Fruit fly (Drosophila melanogaster) whole organism, prepupa: Measurements from ENCODE around the gene Polr3D.

Source experiments
- Blimp-1 ChIP-seq: fragments of 200-800 bp; sonication (Bioruptor generic); optimal IDR thresholded peaks from 3 replicates; lab custom pipeline; 2017; ENCODE audit warnings: missing biosample characterization, missing genetic modification characterization, mild to moderate bottlenecking, moderate library complexity, missing genetic modification reagents
- CG10631 ChIP-seq: fragments of 200-800 bp; sonication (Bioruptor generic); optimal IDR thresholded peaks from 2 replicates; lab custom pipeline; 2016; ENCODE audit warnings: missing biosample characterization, missing genetic modification characterization
- CG11762 ChIP-seq: fragments of 200-800 bp; sonication (Bioruptor generic); optimal IDR thresholded peaks from 3 replicates; lab custom pipeline; 2016; ENCODE audit warnings: missing biosample characterization, missing genetic modification characterization; ENCODE audit not compliant: insufficient read depth
- CG11902 ChIP-seq: fragments of 200-800 bp; sonication (Bioruptor generic); optimal IDR thresholded peaks from 3 replicates; lab custom pipeline; 2016; ENCODE audit warnings: missing biosample characterization, missing genetic modification characterization
- CG15336 ChIP-seq: fragments of 200-800 bp; sonication (Bioruptor generic); IDR thresholded peaks from 2 replicates; pipeline ENCODE4 v1.3.6; 2022; ENCODE audit warnings: missing biosample characterization, missing genetic modification characterization
- CG1621 ChIP-seq: fragments of 200-800 bp; sonication (Bioruptor generic); optimal IDR thresholded peaks from 3 replicates; lab custom pipeline; 2018; ENCODE audit warnings: missing biosample characterization, mild to moderate bottlenecking, missing genetic modification characterization
- CG3032 ChIP-seq: fragments of 200-800 bp; optimal IDR thresholded peaks from 2 replicates; lab custom pipeline; 2019; ENCODE audit warnings: missing biosample characterization, mild to moderate bottlenecking, missing genetic modification characterization, moderate library complexity
- CG31627 ChIP-seq: fragments of 200-800 bp; sonication (Bioruptor generic); optimal IDR thresholded peaks from 3 replicates; lab custom pipeline; 2016; ENCODE audit warnings: missing biosample characterization, missing genetic modification characterization
- CG32006 ChIP-seq: fragments of 200-800 bp; sonication (Bioruptor generic); optimal IDR thresholded peaks from 3 replicates; lab custom pipeline; 2017; ENCODE audit warnings: missing biosample characterization, mild to moderate bottlenecking, missing genetic modification characterization
- CG3919 ChIP-seq: fragments of 200-800 bp; sonication (Bioruptor generic); optimal IDR thresholded peaks from 3 replicates; lab custom pipeline; 2016; ENCODE audit warnings: missing biosample characterization, missing genetic modification characterization
- CG4318 ChIP-seq: fragments of 200-800 bp; sonication (Bioruptor generic); optimal IDR thresholded peaks from 3 replicates; lab custom pipeline; 2017; ENCODE audit warnings: missing biosample characterization, mild to moderate bottlenecking, missing genetic modification characterization
- CG6163 ChIP-seq: fragments of 200-800 bp; sonication (Bioruptor generic); IDR thresholded peaks from 3 replicates; pipeline ENCODE4 v1.3.6; 2022; ENCODE audit warnings: missing biosample characterization, missing genetic modification characterization
- CG6808 ChIP-seq: fragments of 200-800 bp; sonication (Bioruptor generic); optimal IDR thresholded peaks from 3 replicates; lab custom pipeline; 2017; ENCODE audit warnings: missing biosample characterization, missing genetic modification characterization, mild to moderate bottlenecking, moderate library complexity, missing genetic modification reagents
- CG6854 ChIP-seq: fragments of 200-800 bp; sonication (Bioruptor generic); optimal IDR thresholded peaks from 2 replicates; lab custom pipeline; 2017; ENCODE audit warnings: missing biosample characterization, mild to moderate bottlenecking, missing genetic modification characterization
- CG7368 ChIP-seq: fragments of 200-800 bp; sonication (Bioruptor generic); optimal IDR thresholded peaks from 3 replicates; lab custom pipeline; 2016; ENCODE audit warnings: missing biosample characterization, missing genetic modification characterization
- CG8119 ChIP-seq: fragments of 200-800 bp; sonication (Bioruptor generic); IDR thresholded peaks from 3 replicates; pipeline ENCODE4 v1.3.6; 2022; ENCODE audit warnings: missing biosample characterization, missing genetic modification characterization
- CG8319 ChIP-seq: fragments of 200-800 bp; sonication (Bioruptor generic); optimal IDR thresholded peaks from 3 replicates; lab custom pipeline; 2016; ENCODE audit warnings: missing biosample characterization, missing genetic modification characterization
- CG8632 ChIP-seq: fragments of 200-800 bp; sonication (Bioruptor generic); optimal IDR thresholded peaks from 3 replicates; lab custom pipeline; 2016; ENCODE audit warnings: missing biosample characterization, missing genetic modification characterization
- CG9139 ChIP-seq: fragments of 200-800 bp; sonication (Bioruptor generic); optimal IDR thresholded peaks from 3 replicates; lab custom pipeline; 2017; ENCODE audit warnings: missing biosample characterization, mild to moderate bottlenecking, missing genetic modification characterization
- Eip75B ChIP-seq: fragments of 200-800 bp; sonication (Bioruptor generic); optimal IDR thresholded peaks from 3 replicates; lab custom pipeline; 2016; ENCODE audit warnings: missing biosample characterization, missing genetic modification characterization
- Eip78C ChIP-seq: fragments of 200-800 bp; sonication (Bioruptor generic); peaks from one replicate; lab custom pipeline; 2016; ENCODE audit warnings: missing biosample characterization, missing genetic modification characterization
- Eip93F ChIP-seq: fragments of 200-800 bp; sonication (Bioruptor generic); optimal IDR thresholded peaks from 2 replicates; lab custom pipeline; 2016; ENCODE audit warnings: missing biosample characterization, mild to moderate bottlenecking, missing genetic modification characterization
- Ets21C ChIP-seq: fragments of 200-800 bp; sonication (Bioruptor generic); optimal IDR thresholded peaks from 3 replicates; lab custom pipeline; 2016; ENCODE audit warnings: missing biosample characterization, missing genetic modification characterization
- Ets96B ChIP-seq: fragments of 200-800 bp; optimal IDR thresholded peaks from 2 replicates; lab custom pipeline; 2019; ENCODE audit warnings: missing biosample characterization, mild to moderate bottlenecking, missing genetic modification characterization, moderate library complexity
- Gug ChIP-seq: fragments of 200-800 bp; sonication (Bioruptor generic); IDR thresholded peaks from 2 replicates; pipeline ENCODE4 v1.3.6; 2022; ENCODE audit warnings: missing biosample characterization, missing genetic modification characterization
- Hr38 ChIP-seq: sonication (Bioruptor generic); optimal IDR thresholded peaks from 2 replicates; lab custom pipeline; 2016; ENCODE audit warnings: missing biosample characterization, missing genetic modification characterization
- Hr39 ChIP-seq: fragments of 200-800 bp; sonication (Bioruptor generic); optimal IDR thresholded peaks from 2 replicates; lab custom pipeline; 2016; ENCODE audit warnings: missing biosample characterization, missing genetic modification characterization
- Hr4 ChIP-seq: fragments of 200-800 bp; sonication (Bioruptor generic); optimal IDR thresholded peaks from 3 replicates; lab custom pipeline; 2016; ENCODE audit warnings: missing biosample characterization, missing genetic modification characterization
- Lpt ChIP-seq: fragments of 200-800 bp; sonication (Bioruptor generic); optimal IDR thresholded peaks from 3 replicates; lab custom pipeline; 2016; ENCODE audit warnings: missing biosample characterization, missing genetic modification characterization
- Met ChIP-seq: fragments of 200-800 bp; sonication (Bioruptor generic); optimal IDR thresholded peaks from 3 replicates; lab custom pipeline; 2016; ENCODE audit warnings: missing biosample characterization, missing genetic modification characterization
- OdsH ChIP-seq: fragments of 200-800 bp; sonication (Bioruptor generic); optimal IDR thresholded peaks from 3 replicates; lab custom pipeline; 2016; ENCODE audit warnings: missing biosample characterization, missing genetic modification characterization
- Smox ChIP-seq: fragments of 200-800 bp; sonication (Bioruptor generic); optimal IDR thresholded peaks from 3 replicates; lab custom pipeline; 2016; ENCODE audit warnings: missing biosample characterization, missing genetic modification characterization
- Sox102F ChIP-seq: fragments of 200-800 bp; sonication (Bioruptor generic); optimal IDR thresholded peaks from 2 replicates; lab custom pipeline; 2016; ENCODE audit warnings: missing biosample characterization, mild to moderate bottlenecking, missing genetic modification characterization
- Sox14 ChIP-seq: fragments of 200-800 bp; sonication (Bioruptor generic); optimal IDR thresholded peaks from 3 replicates; lab custom pipeline; 2016; ENCODE audit warnings: missing biosample characterization, missing genetic modification characterization
- Sox15 ChIP-seq: fragments of 200-800 bp; sonication (Bioruptor generic); optimal IDR thresholded peaks from 3 replicates; lab custom pipeline; 2016; ENCODE audit warnings: missing biosample characterization, missing genetic modification characterization
- achi ChIP-seq: fragments of 200-800 bp; sonication (Bioruptor generic); optimal IDR thresholded peaks from 3 replicates; lab custom pipeline; 2016; ENCODE audit warnings: missing biosample characterization, missing genetic modification characterization
- acj6 ChIP-seq: fragments of 200-800 bp; sonication (Bioruptor generic); optimal IDR thresholded peaks from 3 replicates; lab custom pipeline; 2016; ENCODE audit warnings: missing biosample characterization, missing genetic modification characterization
- dac ChIP-seq: fragments of 200-800 bp; sonication (Bioruptor generic); optimal IDR thresholded peaks from 2 replicates; lab custom pipeline; 2017; ENCODE audit warnings: missing biosample characterization, mild to moderate bottlenecking, missing genetic modification characterization
- dsx ChIP-seq: fragments of 200-800 bp; optimal IDR thresholded peaks from 3 replicates; lab custom pipeline; 2019; ENCODE audit warnings: missing biosample characterization, mild to moderate bottlenecking, missing genetic modification characterization, moderate library complexity; ENCODE audit not compliant: poor library complexity, severe bottlenecking
- esn ChIP-seq: fragments of 200-800 bp; sonication (Bioruptor generic); optimal IDR thresholded peaks from 2 replicates; lab custom pipeline; 2016; ENCODE audit warnings: missing biosample characterization, mild to moderate bottlenecking, missing genetic modification characterization, moderate library complexity
- fd59A ChIP-seq: fragments of 200-800 bp; sonication (Bioruptor generic); optimal IDR thresholded peaks from 2 replicates; lab custom pipeline; 2017; ENCODE audit warnings: missing biosample characterization, mild to moderate bottlenecking, missing genetic modification characterization, missing genetic modification reagents
- fd85E ChIP-seq: fragments of 200-800 bp; sonication (Bioruptor generic); optimal IDR thresholded peaks from 3 replicates; lab custom pipeline; 2016; ENCODE audit warnings: missing biosample characterization, missing genetic modification characterization
- fkh ChIP-seq: fragments of 200-800 bp; sonication (Bioruptor generic); optimal IDR thresholded peaks from 3 replicates; lab custom pipeline; 2017; ENCODE audit warnings: missing biosample characterization, mild to moderate bottlenecking, missing genetic modification characterization, moderate library complexity
- lz ChIP-seq: fragments of 200-800 bp; sonication (Bioruptor generic); optimal IDR thresholded peaks from 3 replicates; lab custom pipeline; 2016; ENCODE audit warnings: missing biosample characterization, missing genetic modification characterization
- net ChIP-seq: fragments of 200-800 bp; sonication (Bioruptor generic); optimal IDR thresholded peaks from 3 replicates; lab custom pipeline; 2016; ENCODE audit warnings: missing biosample characterization, missing genetic modification characterization
- pdm3 ChIP-seq: fragments of 200-800 bp; sonication (Bioruptor generic); optimal IDR thresholded peaks from 3 replicates; lab custom pipeline; 2016; ENCODE audit warnings: missing biosample characterization, missing genetic modification characterization
- salr ChIP-seq, 2 experiments: fragments of 200-800 bp; sonication (Bioruptor generic); optimal IDR thresholded peaks; 3 replicates each; lab custom pipeline; 2016 to 2018; ENCODE audit warnings: missing biosample characterization in 2 of 2, missing genetic modification characterization in 2 of 2, mild to moderate bottlenecking in 1 of 2
- spab ChIP-seq: fragments of 200-800 bp; sonication (Bioruptor generic); optimal IDR thresholded peaks from 2 replicates; lab custom pipeline; 2017; ENCODE audit warnings: missing biosample characterization, mild to moderate bottlenecking, missing genetic modification characterization, missing genetic modification reagents
- ss ChIP-seq, 2 experiments: fragments of 200-800 bp; sonication (Bioruptor generic); optimal IDR thresholded peaks; 2 replicates in 1 of 2; 3 replicates in 1 of 2; lab custom pipeline; 2017 to 2018; ENCODE audit warnings: mild to moderate bottlenecking in 2 of 2, missing biosample characterization in 2 of 2, missing genetic modification characterization in 2 of 2, moderate library complexity in 1 of 2
- svp ChIP-seq: fragments of 200-800 bp; sonication (Bioruptor generic); peaks from one replicate; lab custom pipeline; 2016; ENCODE audit warnings: missing biosample characterization, missing genetic modification characterization
- topi ChIP-seq: fragments of 200-800 bp; sonication (Bioruptor generic); optimal IDR thresholded peaks from 3 replicates; lab custom pipeline; 2016; ENCODE audit warnings: missing biosample characterization, missing genetic modification characterization
- vri ChIP-seq: fragments of 200-800 bp; sonication (Bioruptor generic); optimal IDR thresholded peaks from 3 replicates; lab custom pipeline; 2016; ENCODE audit warnings: missing biosample characterization, mild to moderate bottlenecking, missing genetic modification characterization

The Polr3D gene

DNA sequence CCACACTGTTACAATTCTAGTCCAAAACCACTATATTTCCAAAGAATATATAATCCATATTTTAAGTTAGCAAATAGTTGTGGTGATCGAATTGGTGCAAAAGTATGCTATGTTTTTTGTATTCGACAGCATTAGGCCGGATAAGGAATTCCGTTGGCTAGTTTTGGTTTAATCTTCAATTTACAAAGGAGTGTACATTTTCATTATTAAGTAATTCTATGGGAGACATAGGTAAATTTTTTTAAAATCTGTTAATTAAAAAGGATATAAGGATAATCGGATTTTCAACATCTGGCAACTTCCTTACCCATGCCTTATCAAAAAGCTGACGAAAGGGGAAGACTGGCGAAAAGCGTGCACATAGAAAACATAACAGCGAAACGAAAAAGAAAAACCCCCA lies 30.8 kb downstream of the Polr3D start:
- TF ChIP-seq Smox (no peak), CG6808 (GFP tag; lab: Kevin White, UChicago) (peak; percentile 77), esn (no peak), CG8319 (GFP tag; lab: Kevin White, UChicago) (no peak), CG6163 (GFP tag; lab: Robert Waterston, UW) (no peak), svp (GFP tag; lab: Kevin White, UChicago) (peak; percentile 60), CG9139 (GFP tag; lab: Kevin White, UChicago) (no peak), fkh (GFP tag; lab: Kevin White, UChicago) (no peak), spab (GFP tag; lab: Kevin White, UChicago) (peak; percentile 56), CG8119 (GFP tag; lab: Robert Waterston, UW) (peak; percentile 79), Ets96B (peak; percentile 46), CG31627 (peak; percentile 12), CG4318 (GFP tag; lab: Kevin White, UChicago) (peak; percentile 70), net (peak; percentile 23), vri (GFP tag; lab: Kevin White, UChicago) (no peak), CG7368 (no peak), Ets21C (no peak), CG11902 (GFP tag; lab: Kevin White, UChicago) (no peak), Sox102F (GFP tag; lab: Kevin White, UChicago) (peak; percentile 10), Sox14 (GFP tag; lab: Kevin White, UChicago) (peak; percentile 74), dac (GFP tag; lab: Kevin White, UChicago) (no peak), Hr4 (GFP tag; lab: Kevin White, UChicago) (peak; percentile 65), OdsH (GFP tag; lab: Kevin White, UChicago) (peak; percentile 20), CG3032 (tag; lab: Kevin White, UChicago) (peak; percentile 70), Sox15 (GFP tag; lab: Kevin White, UChicago) (peak; percentile 12), dsx (peak; percentile 23), Eip93F (GFP tag; lab: Kevin White, UChicago) (no peak), Hr38 (GFP tag; lab: Kevin White, UChicago) (no peak), CG6854 (no peak), CG11762 (GFP tag; lab: Kevin White, UChicago) (peak; percentile 26), Gug (GFP tag; lab: Robert Waterston, UW) (peak; percentile 36; the same call in 1 of the 2 replicates), achi (GFP tag; lab: Kevin White, UChicago) (peak; percentile 66), pdm3 (GFP tag; lab: Kevin White, UChicago) (peak; percentile 59), Eip75B (peak; percentile 21), salr (GFP tag; optimal IDR thresholded peaks at IDR 0.05; lab: Kevin White, UChicago) (peak; percentile 57 to 74), ss (GFP tag; optimal IDR thresholded peaks at IDR 0.05; lab: Kevin White, UChicago) (peak in 1 of 2 experiments; percentile 60), Eip78C (peak; percentile 92), Met (GFP tag; lab: Kevin White, UChicago) (peak; percentile 46), CG15336 (GFP tag; lab: Robert Waterston, UW) (peak; percentile 81), Lpt (no peak), CG3919 (GFP tag; lab: Kevin White, UChicago) (peak; percentile 43), fd59A (peak; percentile 76), CG32006 (GFP tag; lab: Kevin White, UChicago) (peak; percentile 74), acj6 (GFP tag; lab: Kevin White, UChicago) (peak; percentile 63), fd85E (GFP tag; lab: Kevin White, UChicago) (no peak), CG8632 (GFP tag; lab: Kevin White, UChicago) (peak; percentile 31), CG1621 (tag; lab: Kevin White, UChicago) (peak; percentile 30), Hr39 (GFP tag; lab: Kevin White, UChicago) (peak; percentile 16), CG10631 (GFP tag; lab: Kevin White, UChicago) (peak; percentile 76), Blimp-1 (GFP tag; lab: Kevin White, UChicago) (no peak), lz (GFP tag; lab: Kevin White, UChicago) (no peak), topi (GFP tag; lab: Kevin White, UChicago) (peak; percentile 0)
